Fruit fly (Drosophila melanogaster) ovary, adult (tissue): ENCODE data around the gene Sema5c.

Experiments used
- CG17801 ChIP-seq: fragments of 200-800 bp; optimal IDR thresholded peaks from 2 replicates; lab custom pipeline; 2019; ENCODE audit warnings: missing biosample characterization, mild to moderate bottlenecking, missing genetic modification characterization, moderate library complexity; ENCODE audit not compliant: partially characterized antibody

Sema5c gene

dm6 chr3L:12084969-12085690, 3.5 kb upstream of the Sema5c start:
- TF ChIP-seq CG17801 (GFP tag; lab: Kevin White, UChicago), result peak; percentile 14

- no peak for TF ChIP-seq CG17801 (GFP tag; lab: Kevin White, UChicago)
Observed at dm6 chr3L:12083861-12084260, 2.2 kb upstream of the Sema5c start.

dm6 chr3L:12083092-12083680, 1.6 kb upstream of the Sema5c start:
- TF ChIP-seq CG17801 (GFP tag; lab: Kevin White, UChicago), result no peak

DNA sequence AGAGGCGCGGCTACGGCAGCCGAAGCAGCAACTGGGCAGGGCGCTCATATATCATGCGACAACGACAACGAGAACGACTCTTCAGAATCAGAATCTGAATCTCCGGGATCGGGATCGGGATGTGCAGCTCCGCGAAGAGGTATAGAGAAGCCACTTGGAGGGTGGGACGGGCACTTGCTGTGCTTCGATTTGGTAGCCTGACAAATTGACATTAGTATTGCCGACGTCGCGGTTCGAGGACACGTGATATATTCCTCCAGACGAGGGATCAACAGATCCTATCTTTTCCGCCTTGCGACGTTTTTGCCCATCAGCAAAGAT, 851 bp upstream of the Sema5c start:
- TF ChIP-seq CG17801 (GFP tag; lab: Kevin White, UChicago), result no peak

- no peak for TF ChIP-seq CG17801 (GFP tag; lab: Kevin White, UChicago)
Observed at dm6 chr3L:12080423-12080822, 1.2 kb downstream of the Sema5c start.

DNA sequence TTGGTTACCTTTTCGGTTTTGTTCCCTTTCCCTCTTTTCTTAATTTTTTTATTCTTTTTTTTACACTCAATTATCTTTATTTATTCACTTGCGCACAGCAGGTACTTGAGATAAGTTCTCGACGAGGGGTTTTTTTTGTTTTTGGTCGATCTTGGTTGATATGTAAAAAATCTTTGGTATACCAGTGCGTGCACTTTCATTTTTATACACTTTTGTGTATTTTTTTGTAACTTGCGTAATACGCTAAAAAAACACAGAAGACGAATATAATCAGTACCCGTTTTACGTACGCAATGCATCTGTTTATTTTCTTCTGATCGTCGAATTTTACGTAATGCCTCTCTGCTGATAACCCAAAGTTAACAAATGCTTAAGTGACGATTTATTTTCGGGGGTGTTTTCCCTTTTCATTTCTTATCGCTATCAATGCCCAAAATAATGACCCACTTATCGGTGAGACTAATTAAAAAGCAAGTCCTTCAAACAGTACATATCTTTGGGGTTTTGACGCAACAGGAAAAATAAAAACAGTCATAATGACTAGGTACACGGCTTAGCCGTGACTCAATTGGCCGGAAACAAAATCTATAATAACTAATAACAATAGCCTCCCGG, 2.2 kb downstream of the Sema5c start:
- no peak for TF ChIP-seq CG17801 (GFP tag; lab: Kevin White, UChicago)

- TF ChIP-seq CG17801 (GFP tag; lab: Kevin White, UChicago), result no peak
Observed at dm6 chr3L:12078551-12079318, 2.9 kb downstream of the Sema5c start.

dm6 chr3L:12077953-12078352, 3.7 kb downstream of the Sema5c start:
- no peak for TF ChIP-seq CG17801 (GFP tag; lab: Kevin White, UChicago)

DNA sequence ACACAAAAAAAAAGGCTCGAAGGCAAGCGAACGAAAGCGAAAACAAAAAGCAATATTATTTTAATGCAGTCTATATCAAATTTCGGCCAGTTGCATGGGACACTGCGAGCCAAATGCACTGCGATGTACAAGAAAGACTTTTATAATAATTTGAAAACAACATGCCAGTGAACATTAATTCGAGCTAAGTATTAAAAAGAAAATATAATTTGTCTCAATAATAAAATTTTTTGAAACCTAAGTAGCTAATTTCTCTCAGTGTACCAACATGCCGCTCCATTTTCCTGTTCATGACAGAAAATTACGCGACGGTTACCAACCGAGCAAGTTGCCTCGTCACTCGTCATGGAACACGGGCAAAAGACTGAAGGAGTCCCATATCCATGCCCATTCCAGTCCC, 4.3 kb downstream of the Sema5c start:
- TF ChIP-seq CG17801 (GFP tag; lab: Kevin White, UChicago), result peak; percentile 46

DNA sequence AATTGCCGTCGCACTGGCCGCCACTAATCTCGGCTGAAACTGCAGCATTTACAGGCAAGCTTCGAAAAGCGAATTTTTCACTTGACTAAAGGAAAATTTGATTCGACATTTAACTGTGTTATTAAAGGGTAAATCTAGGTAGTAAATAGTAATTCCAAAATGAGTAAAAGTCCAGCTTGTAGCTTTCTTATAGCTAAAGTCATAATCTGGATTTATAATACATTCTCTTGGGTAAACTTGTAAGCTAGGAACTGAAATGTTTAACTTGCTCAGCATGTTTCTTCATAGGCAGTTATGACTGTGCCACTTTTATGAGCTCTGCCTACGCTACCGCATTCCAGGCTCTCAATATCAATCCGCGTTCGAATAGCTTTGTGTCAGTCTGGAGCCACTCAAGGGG, 5.3 kb downstream of the Sema5c start:
- no peak for TF ChIP-seq CG17801 (GFP tag; lab: Kevin White, UChicago)

DNA sequence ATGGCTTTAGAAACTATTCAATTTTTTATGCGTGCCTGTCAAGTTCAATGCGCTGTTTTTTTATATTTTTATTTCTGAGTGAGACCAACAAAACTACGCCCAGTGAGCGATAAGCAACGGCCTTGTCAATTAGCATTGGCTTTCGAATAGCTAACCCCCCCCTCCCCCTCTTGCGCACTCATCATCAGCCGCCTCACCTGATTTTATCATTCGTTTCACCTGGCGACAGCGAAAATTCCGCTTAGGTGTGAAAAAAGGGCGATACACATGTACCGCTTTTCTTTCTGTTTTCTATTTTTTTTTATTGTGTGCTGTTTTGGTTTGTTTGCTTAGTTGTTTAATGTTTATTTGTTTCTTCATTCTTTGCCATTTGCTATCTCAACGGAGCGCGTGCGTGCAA, 6.7 kb downstream of the Sema5c start:
- TF ChIP-seq CG17801 (GFP tag; lab: Kevin White, UChicago), result peak; percentile 66

DNA sequence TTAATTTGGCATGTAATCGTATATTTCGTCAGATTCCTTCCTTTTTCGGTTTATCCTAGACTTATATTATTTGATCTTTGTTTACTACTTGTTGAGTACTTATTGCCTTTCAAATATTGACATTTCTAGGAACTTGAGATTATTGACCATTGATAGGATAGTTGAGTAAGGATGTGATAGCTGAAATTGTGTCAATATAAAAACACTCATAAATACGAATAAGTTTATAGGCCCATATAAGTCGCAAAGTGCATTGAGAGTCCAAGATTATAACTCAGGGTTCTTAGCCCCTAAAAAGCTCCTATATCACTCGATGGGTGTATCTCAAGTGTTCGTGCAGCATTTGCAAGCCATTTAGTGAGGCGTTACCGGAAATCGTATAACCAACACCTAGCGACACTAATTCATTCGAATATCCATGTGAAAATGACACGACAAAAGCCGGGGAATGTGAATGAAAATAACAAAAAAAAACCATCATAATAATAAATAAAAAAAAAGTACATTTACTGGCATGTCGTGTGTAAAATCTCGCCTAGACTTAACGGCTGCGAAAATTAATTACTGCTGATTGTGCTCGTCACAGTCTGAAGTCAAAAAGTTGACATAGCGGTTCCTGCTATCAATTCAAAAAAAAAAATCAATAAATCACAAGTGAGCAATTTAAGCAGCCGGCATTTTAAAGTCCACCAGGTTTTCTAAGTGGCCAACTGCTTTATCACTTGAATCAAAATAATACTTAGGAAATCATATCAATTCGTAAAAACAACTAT, 7.6 kb downstream of the Sema5c start:
- no peak for TF ChIP-seq CG17801 (GFP tag; lab: Kevin White, UChicago)

DNA sequence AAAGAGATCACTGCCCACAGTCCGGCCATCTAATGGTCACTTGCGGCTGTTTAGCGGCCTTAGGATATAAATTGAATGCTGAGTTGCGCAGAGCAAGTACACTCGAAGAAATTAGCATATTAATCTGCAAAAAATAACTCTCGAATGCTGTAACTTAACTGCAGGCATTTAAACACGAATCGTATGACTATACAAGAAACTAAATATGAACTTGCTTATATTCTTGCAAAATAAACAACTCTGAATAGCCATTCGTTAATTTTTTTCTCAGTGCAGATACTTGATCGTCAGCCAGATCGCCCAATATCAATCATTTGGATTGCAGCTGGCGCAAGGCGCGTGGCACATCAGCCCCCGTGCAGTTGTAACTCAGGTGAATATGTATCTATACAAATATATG, 8.6 kb downstream of the Sema5c start:
- TF ChIP-seq CG17801 (GFP tag; lab: Kevin White, UChicago), result no peak

DNA sequence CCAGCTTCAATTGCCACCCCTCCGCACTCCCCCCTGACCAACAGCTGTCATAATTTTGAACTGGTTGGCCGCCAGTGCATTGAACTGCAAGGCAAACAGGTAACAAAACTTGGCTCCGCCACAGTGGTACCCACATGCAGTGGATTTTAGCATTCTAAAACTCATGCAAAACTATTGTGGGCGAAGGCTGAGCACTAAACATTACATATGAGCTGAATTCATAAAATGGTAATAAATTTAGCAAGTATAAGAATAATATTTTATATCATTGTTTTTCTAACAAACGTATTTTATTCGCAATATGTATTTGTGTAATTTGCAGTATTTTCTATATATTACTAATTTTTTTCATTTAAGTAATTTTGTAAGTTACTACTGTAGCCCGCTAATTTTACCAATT, 9.2 kb downstream of the Sema5c start:
- no peak for TF ChIP-seq CG17801 (GFP tag; lab: Kevin White, UChicago)
